Worm (Caenorhabditis elegans) whole organism, L4 larva: ENCODE measurements around the gene bre-2.

Experiments
- ceh-82 ChIP-seq: sonication (generic microtip); optimal IDR thresholded peaks from 2 replicates; lab custom pipeline; 2017; ENCODE audit warnings: missing biosample characterization, missing genetic modification characterization
- fos-1 ChIP-seq: fragments of 150-350 bp; optimal IDR thresholded peaks from 2 replicates; lab custom pipeline; 2014; ENCODE audit warnings: missing biosample characterization, missing genetic modification characterization
- lin-1 ChIP-seq: fragments of 200-800 bp; sonication (Bioruptor generic); IDR thresholded peaks from 2 replicates; pipeline ENCODE4 v1.3.6; 2022; ENCODE audit warnings: missing genetic modification reagents, missing genetic modification characterization, missing compliant biosample characterization
- lin-29 ChIP-seq: fragments of 200-800 bp; sonication (Bioruptor generic); IDR thresholded peaks from 2 replicates; pipeline ENCODE4 v1.3.6; 2022; ENCODE audit warnings: missing genetic modification reagents, missing genetic modification characterization, missing compliant biosample characterization
- lin-39 ChIP-seq: fragments of 150-350 bp; optimal IDR thresholded peaks from 2 replicates; lab custom pipeline; 2014; ENCODE audit warnings: missing biosample characterization, missing genetic modification reagents, missing genetic modification characterization
- mdl-1 ChIP-seq, 2 experiments: fragments of 150-350 bp in 1 of 2; sonication (generic microtip) in 1 of 2; optimal IDR thresholded peaks; 2 replicates each; lab custom pipeline; 2014 to 2017; ENCODE audit warnings: missing biosample characterization in 2 of 2, missing genetic modification characterization in 2 of 2
- mdt-29 ChIP-seq: fragments of 200-800 bp; sonication (Bioruptor generic); IDR thresholded peaks from 2 replicates; pipeline ENCODE4 v1.3.6; 2022; ENCODE audit warnings: missing genetic modification reagents, missing genetic modification characterization, missing compliant biosample characterization
- nhr-42 ChIP-seq: fragments of 200-800 bp; sonication (Bioruptor generic); IDR thresholded peaks from 2 replicates; pipeline ENCODE4 v1.3.6; 2022; ENCODE audit warnings: missing genetic modification characterization, missing compliant biosample characterization
- nhr-6 ChIP-seq: fragments of 150-350 bp; optimal IDR thresholded peaks from 2 replicates; lab custom pipeline; 2014; ENCODE audit warnings: missing biosample characterization, missing genetic modification characterization
- nhr-77 ChIP-seq: fragments of 150-350 bp; optimal IDR thresholded peaks from 2 replicates; lab custom pipeline; 2014; ENCODE audit warnings: missing biosample characterization, missing genetic modification characterization
- saeg-2 ChIP-seq: fragments of 200-800 bp; sonication (Bioruptor generic); IDR thresholded peaks from 2 replicates; pipeline ENCODE4 v1.3.6; 2022; ENCODE audit warnings: missing genetic modification reagents, missing genetic modification characterization, missing compliant biosample characterization
- vab-7 ChIP-seq: fragments of 200-800 bp; sonication (Bioruptor generic); IDR thresholded peaks from 2 replicates; pipeline ENCODE4 v1.3.6; 2022; ENCODE audit warnings: missing genetic modification reagents, missing genetic modification characterization, missing compliant biosample characterization

- TF ChIP-seq nhr-77 (tag; lab: Kevin White, UChicago) (no peak), nhr-6 (tag; lab: Kevin White, UChicago) (no peak), nhr-42 (GFP tag; lab: Robert Waterston, UW) (no peak), fos-1 (tag; lab: Kevin White, UChicago) (no peak), lin-1 (GFP tag; lab: Robert Waterston, UW) (no peak), ceh-82 (tag; lab: Kevin White, UChicago) (no peak), lin-39 (tag; lab: Kevin White, UChicago) (no peak), lin-29 (GFP tag; lab: Robert Waterston, UW) (no peak), saeg-2 (GFP tag; lab: Robert Waterston, UW) (no peak), vab-7 (GFP tag; lab: Robert Waterston, UW) (no peak), mdl-1 (tag; optimal IDR thresholded peaks at IDR 0.05; lab: Kevin White, UChicago) (no peak), mdt-29 (GFP tag; lab: Robert Waterston, UW) (no peak)
Measured at ce11 chrIII:13176876-13177275, 37.5 kb upstream of the bre-2 start.
